Worm (Caenorhabditis elegans): ENCODE results near the gene F36H1.3.
A peak's percentile ranks its signal among the peaks of the same experiment; 100 is the strongest.

ce11 chrIV:11063962-11064361, 14.0 kb downstream of the F36H1.3 start, which contains the start of gene ttr-16:
- 0 out of 2 replicates have a peak, but pooled peaks have one; percentile 5 for TF ChIP-seq flt-1 (GFP tag; IDR thresholded peaks at IDR 0.05)
- TF ChIP-seq T22C8.4 (GFP tag; IDR thresholded peaks at IDR 0.05) = no peak

Measured in whole organism, midembryonic.